Fruit fly (Drosophila melanogaster): Measurements from ENCODE around the gene CG11109.

Gene CG11109

dm6 chr3L:22870378-22870777 is 1.6 kb upstream of the CG11109 start:
- no peak for TF ChIP-seq h (optimal IDR thresholded peaks at IDR 0.05)
- no peak for TF ChIP-seq psq (optimal IDR thresholded peaks at IDR 0.05)
- no peak for TF ChIP-seq ttk (optimal IDR thresholded peaks at IDR 0.05)
- no peak for TF ChIP-seq insv (optimal IDR thresholded peaks at IDR 0.05)
- TF ChIP-seq Sin3A (optimal IDR thresholded peaks at IDR 0.05): no peak
- no peak for TF ChIP-seq Myc (optimal IDR thresholded peaks at IDR 0.05)

- TF ChIP-seq Myc (optimal IDR thresholded peaks at IDR 0.05) (no peak), insv (optimal IDR thresholded peaks at IDR 0.05) (no peak), Sin3A (optimal IDR thresholded peaks at IDR 0.05) (no peak), psq (optimal IDR thresholded peaks at IDR 0.05) (no peak), ttk (optimal IDR thresholded peaks at IDR 0.05) (no peak), h (optimal IDR thresholded peaks at IDR 0.05) (no peak)
Measured at dm6 chr3L:22871030-22871844, 763 bp upstream of the CG11109 start.

- TF ChIP-seq Myc (optimal IDR thresholded peaks at IDR 0.05): no peak
- no peak for TF ChIP-seq insv (optimal IDR thresholded peaks at IDR 0.05)
- TF ChIP-seq h (optimal IDR thresholded peaks at IDR 0.05): no peak
- no peak for TF ChIP-seq Sin3A (optimal IDR thresholded peaks at IDR 0.05)
- TF ChIP-seq psq (optimal IDR thresholded peaks at IDR 0.05): no peak
- TF ChIP-seq ttk (optimal IDR thresholded peaks at IDR 0.05): no peak
Measured at dm6 chr3L:22877934-22878333, 5.9 kb downstream of the CG11109 start.

- no peak for TF ChIP-seq insv (optimal IDR thresholded peaks at IDR 0.05)
- TF ChIP-seq ttk (optimal IDR thresholded peaks at IDR 0.05): no peak
- TF ChIP-seq psq (optimal IDR thresholded peaks at IDR 0.05): no peak
- TF ChIP-seq Sin3A (optimal IDR thresholded peaks at IDR 0.05): no peak
- TF ChIP-seq Myc (optimal IDR thresholded peaks at IDR 0.05): no peak
Measured at dm6 chr3L:22878723-22879343, 6.8 kb downstream of the CG11109 start, which contains the start of the genes Chro and Ssl1. Gene Chro (minus strand): TSS chr3L:22878984. Gene Ssl1 (plus strand): TSS chr3L:22879089.

dm6 chr3L:22879344-22879723 is 7.3 kb downstream of the CG11109 start:
- TF ChIP-seq Myc (optimal IDR thresholded peaks at IDR 0.05) (no peak), insv (optimal IDR thresholded peaks at IDR 0.05) (no peak), psq (optimal IDR thresholded peaks at IDR 0.05) (no peak), ttk (optimal IDR thresholded peaks at IDR 0.05) (no peak), h (optimal IDR thresholded peaks at IDR 0.05) (no peak), Sin3A (optimal IDR thresholded peaks at IDR 0.05) (no peak)

- TF ChIP-seq h (optimal IDR thresholded peaks at IDR 0.05): no peak
- TF ChIP-seq insv (optimal IDR thresholded peaks at IDR 0.05): no peak
- no peak for TF ChIP-seq ttk (optimal IDR thresholded peaks at IDR 0.05)
- no peak for TF ChIP-seq Myc (optimal IDR thresholded peaks at IDR 0.05)
- TF ChIP-seq Sin3A (optimal IDR thresholded peaks at IDR 0.05): no peak
- TF ChIP-seq psq (optimal IDR thresholded peaks at IDR 0.05): no peak
Measured at dm6 chr3L:22880914-22881313, 8.9 kb downstream of the CG11109 start, which contains the start of gene slif. Gene slif (plus strand): TSS chr3L:22881045.

- TF ChIP-seq psq (optimal IDR thresholded peaks at IDR 0.05): no peak
- no peak for TF ChIP-seq Sin3A (optimal IDR thresholded peaks at IDR 0.05)
- no peak for TF ChIP-seq insv (optimal IDR thresholded peaks at IDR 0.05)
- TF ChIP-seq ttk (optimal IDR thresholded peaks at IDR 0.05): no peak
- TF ChIP-seq Myc (optimal IDR thresholded peaks at IDR 0.05): no peak
- no peak for TF ChIP-seq h (optimal IDR thresholded peaks at IDR 0.05)
Measured at dm6 chr3L:22883649-22884048, 11.6 kb downstream of the CG11109 start.

dm6 chr3L:22884481-22884880 is 12.5 kb downstream of the CG11109 start:
- TF ChIP-seq psq (optimal IDR thresholded peaks at IDR 0.05) (no peak), Sin3A (optimal IDR thresholded peaks at IDR 0.05) (no peak), insv (optimal IDR thresholded peaks at IDR 0.05) (no peak), Myc (optimal IDR thresholded peaks at IDR 0.05) (no peak), h (optimal IDR thresholded peaks at IDR 0.05) (no peak), ttk (optimal IDR thresholded peaks at IDR 0.05) (no peak)

dm6 chr3L:22885843-22886242 is 13.8 kb downstream of the CG11109 start:
- no peak for TF ChIP-seq Myc (optimal IDR thresholded peaks at IDR 0.05)
- no peak for TF ChIP-seq psq (optimal IDR thresholded peaks at IDR 0.05)
- no peak for TF ChIP-seq h (optimal IDR thresholded peaks at IDR 0.05)
- TF ChIP-seq insv (optimal IDR thresholded peaks at IDR 0.05): no peak
- TF ChIP-seq Sin3A (optimal IDR thresholded peaks at IDR 0.05): no peak
- TF ChIP-seq ttk (optimal IDR thresholded peaks at IDR 0.05): no peak

dm6 chr3L:22886939-22887338 is 14.9 kb downstream of the CG11109 start:
- no peak for TF ChIP-seq insv (optimal IDR thresholded peaks at IDR 0.05)
- TF ChIP-seq Myc (optimal IDR thresholded peaks at IDR 0.05): no peak
- TF ChIP-seq ttk (optimal IDR thresholded peaks at IDR 0.05): no peak
- TF ChIP-seq psq (optimal IDR thresholded peaks at IDR 0.05): no peak
- TF ChIP-seq Sin3A (optimal IDR thresholded peaks at IDR 0.05): no peak
- no peak for TF ChIP-seq h (optimal IDR thresholded peaks at IDR 0.05)

- TF ChIP-seq psq (optimal IDR thresholded peaks at IDR 0.05): no peak
- TF ChIP-seq Sin3A (optimal IDR thresholded peaks at IDR 0.05): no peak
- TF ChIP-seq ttk (optimal IDR thresholded peaks at IDR 0.05): no peak
- no peak for TF ChIP-seq insv (optimal IDR thresholded peaks at IDR 0.05)
- TF ChIP-seq h (optimal IDR thresholded peaks at IDR 0.05): no peak
- no peak for TF ChIP-seq Myc (optimal IDR thresholded peaks at IDR 0.05)
Measured at dm6 chr3L:22887677-22888076, 15.7 kb downstream of the CG11109 start.

- no peak for TF ChIP-seq insv (optimal IDR thresholded peaks at IDR 0.05)
- no peak for TF ChIP-seq psq (optimal IDR thresholded peaks at IDR 0.05)
- no peak for TF ChIP-seq h (optimal IDR thresholded peaks at IDR 0.05)
- TF ChIP-seq Myc (optimal IDR thresholded peaks at IDR 0.05): no peak
- no peak for TF ChIP-seq ttk (optimal IDR thresholded peaks at IDR 0.05)
- TF ChIP-seq Sin3A (optimal IDR thresholded peaks at IDR 0.05): no peak
Measured at dm6 chr3L:22888591-22889258, 16.7 kb downstream of the CG11109 start.
